Worm (Caenorhabditis elegans): Measurements from ENCODE around the gene madf-11.
A peak's percentile ranks its signal among the peaks of the same experiment; 100 is the strongest.

Gene madf-11

DNA sequence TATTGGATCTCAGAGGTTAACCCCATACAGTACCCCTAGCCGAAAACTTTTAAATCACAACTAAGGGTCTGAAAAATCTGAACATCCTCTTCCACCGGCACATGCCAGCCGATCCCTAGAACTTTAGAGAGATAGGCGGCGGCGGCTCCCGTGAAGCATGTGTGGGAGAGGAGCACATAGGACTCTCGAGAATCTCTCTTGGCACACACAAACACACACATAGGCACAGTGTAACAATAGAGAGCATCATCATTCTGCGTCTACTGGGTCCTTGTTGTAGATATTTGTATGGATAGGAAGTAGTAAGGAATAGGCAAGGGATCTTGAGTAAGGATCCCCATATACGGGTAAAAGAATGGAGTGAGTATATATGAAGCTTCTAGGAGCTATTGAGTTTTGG lies 37.6 kb downstream of the madf-11 start:
- TF ChIP-seq ceh-27 (GFP tag; optimal IDR thresholded peaks at IDR 0.05) (peak; percentile 2), lin-40 (tag; optimal IDR thresholded peaks at IDR 0.05) (no peak), nhr-80 (tag; optimal IDR thresholded peaks at IDR 0.05) (no peak)

DNA sequence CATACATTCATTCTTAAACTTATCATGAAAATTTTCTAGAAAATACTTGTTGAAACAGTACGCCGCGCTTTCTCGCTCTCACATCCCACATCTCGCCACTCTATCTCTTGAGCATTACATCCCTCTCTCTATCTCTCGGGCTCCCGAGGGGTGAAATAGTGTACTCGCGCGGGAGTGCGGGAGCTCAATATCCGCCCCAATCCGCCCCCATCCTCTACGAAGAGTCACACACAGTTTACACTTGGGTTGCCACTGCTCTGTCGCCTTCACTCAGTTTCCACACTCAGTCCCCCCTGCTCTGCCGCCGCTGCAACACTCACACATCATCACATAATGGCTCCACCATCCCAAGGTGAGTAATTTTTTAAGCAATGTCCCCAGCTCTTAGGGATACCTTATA lies 38.5 kb downstream of the madf-11 start, which contains the start of gene mlc-3:
mlc-3 (plus strand) TSS at position 227 of the 400 bp plus-strand sequence.
- 0 out of 2 replicates have a peak, but pooled peaks have one; percentile 46 for TF ChIP-seq Y53G8AR.9 (GFP tag; conservative IDR thresholded peaks at IDR 0.05)
- TF ChIP-seq cebp-1 (GFP tag; IDR thresholded peaks at IDR 0.05), result no peak
- TF ChIP-seq cebp-1 (tag; optimal IDR thresholded peaks at IDR 0.05), result peak; percentile 15
- TF ChIP-seq zfh-2 (GFP tag; conservative IDR thresholded peaks at IDR 0.05), result peak; percentile 64
- TF ChIP-seq ztf-28 (GFP tag; IDR thresholded peaks at IDR 0.05), result 0 out of 2 replicates have a peak, but pooled peaks have one; percentile 69
- TF ChIP-seq gei-17 (GFP tag; optimal IDR thresholded peaks at IDR 0.05), result no peak
- peak; percentile 47 for TF ChIP-seq him-1 (tag; optimal IDR thresholded peaks at IDR 0.05)

DNA sequence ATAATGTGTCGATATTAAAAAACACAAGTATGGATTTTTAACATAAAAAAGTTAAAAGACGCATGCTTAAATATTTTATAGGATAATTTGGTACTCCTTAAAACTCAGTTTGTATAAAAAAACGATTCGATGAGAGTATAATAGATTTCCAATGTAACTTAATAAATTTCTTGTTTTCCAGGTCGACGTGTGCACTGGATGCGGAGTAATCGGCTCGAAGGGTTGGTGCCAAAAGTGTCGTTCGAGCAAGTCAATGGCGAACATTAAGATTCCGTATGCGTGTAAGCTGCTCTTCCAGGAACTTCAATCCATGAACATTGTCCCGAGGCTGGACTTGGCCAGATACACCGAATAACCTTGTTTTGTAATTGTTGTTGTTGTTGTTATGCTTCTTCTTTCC lies 39.0 kb downstream of the madf-11 start:
- TF ChIP-seq athp-1 (tag; optimal IDR thresholded peaks at IDR 0.05) (no peak), let-607 (tag; optimal IDR thresholded peaks at IDR 0.05) (no peak), die-1 (tag; optimal IDR thresholded peaks at IDR 0.05) (no peak), lag-1 (GFP tag; IDR thresholded peaks at IDR 0.05) (no peak), sea-2 (GFP tag; IDR thresholded peaks at IDR 0.05) (no peak)

DNA sequence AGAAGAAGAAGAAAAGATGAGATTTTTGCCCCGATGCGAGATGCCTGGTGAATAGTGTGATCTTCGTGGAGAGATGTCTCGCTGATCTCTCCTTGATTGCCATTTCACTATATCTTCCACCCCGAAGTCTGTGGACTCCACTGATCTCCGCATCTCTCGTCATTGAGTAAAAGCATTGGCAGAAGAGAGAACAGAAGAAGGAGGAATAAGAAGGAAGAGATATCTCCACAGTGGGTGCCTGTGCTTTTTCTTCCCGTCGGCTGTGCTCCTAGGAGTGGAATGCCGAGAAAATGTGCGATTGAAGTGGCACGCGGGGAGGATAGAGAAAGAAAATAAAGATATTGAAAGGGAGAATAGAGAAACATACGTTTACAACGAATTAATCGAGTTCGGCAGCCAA lies 39.6 kb downstream of the madf-11 start:
- TF ChIP-seq hmg-1.2 (GFP tag; IDR thresholded peaks at IDR 0.05), result 0 out of 2 replicates have a peak, but pooled peaks have one; percentile 10
- TF ChIP-seq zfh-2 (GFP tag; conservative IDR thresholded peaks at IDR 0.05), result peak; percentile 84
- no peak for TF ChIP-seq efl-1 (GFP tag; optimal IDR thresholded peaks at IDR 0.05)

DNA sequence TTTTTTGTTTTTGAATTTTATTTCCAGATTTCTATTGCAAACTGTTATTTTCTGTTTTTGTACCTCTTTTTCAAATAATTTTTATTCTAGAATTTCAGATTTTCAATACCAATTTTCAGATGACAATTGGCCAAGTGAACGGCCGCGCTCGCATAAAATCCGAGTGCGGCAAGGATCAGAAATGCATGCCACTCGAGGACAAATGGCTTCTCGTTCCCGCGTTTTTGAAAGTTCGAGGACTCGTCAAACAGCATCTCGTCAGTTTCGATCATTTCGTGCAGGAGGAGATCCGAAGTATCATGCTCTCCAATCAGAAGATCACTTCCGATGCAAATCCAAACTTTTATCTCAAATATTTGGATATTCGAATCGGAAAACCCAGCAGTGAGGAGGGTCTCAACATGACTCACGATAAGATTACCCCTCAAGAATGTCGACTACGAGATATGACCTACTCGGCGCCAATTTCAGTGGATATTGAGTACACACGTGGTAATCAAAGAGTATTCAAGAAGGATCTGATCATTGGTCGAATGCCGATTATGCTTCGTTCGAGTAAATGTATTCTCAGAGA lies 46.0 kb downstream of the madf-11 start, which contains the start of gene rpc-2:
rpc-2 (plus strand) TSS at position 120 of the 574 bp plus-strand sequence.
- TF ChIP-seq fkh-3 (tag; optimal IDR thresholded peaks at IDR 0.05) (peak; percentile 32), Y56A3A.18 (GFP tag; IDR thresholded peaks at IDR 0.05) (peak; percentile 59; the same call in 1 of the 2 replicates), madf-3 (GFP tag; IDR thresholded peaks at IDR 0.05) (peak; percentile 47; the same call in 1 of the 2 replicates), nfya-2 (GFP tag; IDR thresholded peaks at IDR 0.05) (0 out of 2 replicates have a peak, but pooled peaks have one; percentile 76), B0035.1 (tag; optimal IDR thresholded peaks at IDR 0.05) (peak; percentile 9), rpc-1 (optimal IDR thresholded peaks at IDR 0.05) (no peak), rpc-1 (tag; optimal IDR thresholded peaks at IDR 0.05) (no peak), madf-6 (GFP tag; IDR thresholded peaks at IDR 0.05) (peak; percentile 48; the same call in 1 of the 2 replicates), nhr-80 (tag; optimal IDR thresholded peaks at IDR 0.05) (no peak), Y95B8A.8 (GFP tag; IDR thresholded peaks at IDR 0.05) (peak; percentile 38; the same call in 1 of the 2 replicates), efl-1 (GFP tag; optimal IDR thresholded peaks at IDR 0.05) (no peak), F55B11.4 (tag; optimal IDR thresholded peaks at IDR 0.05; ENCODE audit: borderline replicate concordance, insufficient read depth) (no peak), hsf-1 (GFP tag; IDR thresholded peaks at IDR 0.05) (peak; percentile 72), zfh-2 (GFP tag; conservative IDR thresholded peaks at IDR 0.05) (peak; percentile 43; the same call in 1 of the 2 replicates), athp-1 (tag; optimal IDR thresholded peaks at IDR 0.05) (peak; percentile 70), ekl-4 (GFP tag; IDR thresholded peaks at IDR 0.05) (peak; percentile 51), lir-1 (GFP tag; conservative IDR thresholded peaks at IDR 0.05) (no peak), cebp-1 (GFP tag; IDR thresholded peaks at IDR 0.05) (no peak), cebp-1 (tag; optimal IDR thresholded peaks at IDR 0.05) (peak; percentile 55), mcd-1 (GFP tag; IDR thresholded peaks at IDR 0.05) (no peak), mxl-1 (tag; optimal IDR thresholded peaks at IDR 0.05) (no peak), ztf-6 (GFP tag; IDR thresholded peaks at IDR 0.05) (no peak), tbx-9 (tag; optimal IDR thresholded peaks at IDR 0.05; ENCODE audit: borderline replicate concordance) (no peak), attf-6 (GFP tag; IDR thresholded peaks at IDR 0.05) (no peak), mel-28 (tag; optimal IDR thresholded peaks at IDR 0.05; ENCODE audit: borderline replicate concordance) (no peak), cebp-2 (GFP tag; IDR thresholded peaks at IDR 0.05) (0 out of 2 replicates have a peak, but pooled peaks have one; percentile 34), F33H1.4 (GFP tag; IDR thresholded peaks at IDR 0.05) (no peak), dox-1 (GFP tag; IDR thresholded peaks at IDR 0.05) (0 out of 2 replicates have a peak, but pooled peaks have one; percentile 15), F22D6.2 (tag; optimal IDR thresholded peaks at IDR 0.05) (no peak)

Data from whole organism, young adult.